Worm (Caenorhabditis elegans) whole organism, L4 larva: Measurements from ENCODE around the gene R01H10.4.

ENCODE experiments used
- Y48G9A.11 ChIP-seq: fragments of 200-800 bp; sonication (Bioruptor generic); IDR thresholded peaks from 2 replicates; pipeline ENCODE4 v1.3.6; 2022; ENCODE audit warnings: missing genetic modification reagents, missing genetic modification characterization, missing compliant biosample characterization
- aly-2 ChIP-seq: sonication (generic microtip); optimal IDR thresholded peaks from 2 replicates; lab custom pipeline; 2018; ENCODE audit warnings: missing biosample characterization, missing genetic modification characterization
- ceh-44 ChIP-seq: fragments of 200-800 bp; sonication (Bioruptor generic); IDR thresholded peaks from 2 replicates; pipeline ENCODE4 v1.3.6; 2022; ENCODE audit warnings: missing genetic modification reagents, missing genetic modification characterization, missing compliant biosample characterization
- jun-1 ChIP-seq: fragments of 150-350 bp; optimal IDR thresholded peaks from 2 replicates; lab custom pipeline; 2014; ENCODE audit warnings: missing biosample characterization, missing genetic modification reagents, missing genetic modification characterization
- lir-3 ChIP-seq: sonication (generic microtip); optimal IDR thresholded peaks from 2 replicates; lab custom pipeline; 2016; ENCODE audit warnings: mild to moderate bottlenecking, missing genetic modification characterization, missing compliant biosample characterization
- nhr-237 ChIP-seq: sonication (generic microtip); optimal IDR thresholded peaks from 2 replicates; lab custom pipeline; 2017; ENCODE audit warnings: missing biosample characterization, missing genetic modification characterization
- nhr-28 ChIP-seq: fragments of 150-350 bp; optimal IDR thresholded peaks from 2 replicates; lab custom pipeline; 2014; ENCODE audit warnings: missing biosample characterization, missing genetic modification characterization
- unc-62 ChIP-seq, 3 experiments: fragments of 150-350 bp in 1 of 3; sonication (generic microtip); optimal IDR thresholded peaks in 2 of 3; peaks in 1 of 3; 1 replicate in 1 of 3; 2 replicates in 2 of 3; lab custom pipeline; 2014 to 2017; ENCODE audit warnings: missing biosample characterization in 3 of 3, missing genetic modification characterization in 3 of 3, missing genetic modification reagents in 3 of 3, missing genotype in 1 of 3
- zip-2 ChIP-seq: fragments of 150-350 bp; optimal IDR thresholded peaks from 2 replicates; lab custom pipeline; 2014; ENCODE audit warnings: missing biosample characterization, missing genetic modification characterization
- ztf-11 ChIP-seq: fragments of 150-350 bp; optimal IDR thresholded peaks from 2 replicates; lab custom pipeline; 2014; ENCODE audit warnings: missing biosample characterization, missing genetic modification characterization

DNA sequence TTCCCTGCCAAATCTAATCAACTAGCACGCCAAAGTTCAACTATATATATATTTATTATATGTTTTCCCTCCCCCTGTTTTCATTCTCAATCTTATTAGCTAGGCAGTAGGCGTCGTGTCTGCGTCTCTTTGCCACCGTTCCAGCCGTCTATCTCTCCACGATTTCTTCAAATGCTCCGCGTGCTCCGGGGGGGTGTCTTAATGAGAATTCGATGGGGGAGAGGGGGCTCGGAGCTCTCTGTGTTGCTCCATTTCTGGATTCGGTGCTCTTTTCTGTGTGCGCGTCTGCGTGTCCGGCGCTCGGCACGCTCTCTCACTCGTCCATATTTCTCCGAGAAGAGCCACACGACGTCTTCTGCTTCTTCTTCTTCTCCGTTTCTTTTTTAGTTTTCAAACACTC is 29.6 kb downstream of the R01H10.4 start:
- TF ChIP-seq Y48G9A.11 (GFP tag; lab: Robert Waterston, UW) (no peak), unc-62 (GFP tag; optimal IDR thresholded peaks at IDR 0.05 in 1 of 2; lab: Kevin White, UChicago) (peak in 1 of 2 experiments; percentile 82), unc-62 (tag; optimal IDR thresholded peaks at IDR 0.05; lab: Kevin White, UChicago) (no peak), nhr-28 (tag; lab: Kevin White, UChicago) (no peak), ceh-44 (GFP tag; lab: Robert Waterston, UW) (no peak), ztf-11 (tag; lab: Kevin White, UChicago) (no peak), lir-3 (tag; lab: Kevin White, UChicago) (no peak), jun-1 (no peak), zip-2 (tag; lab: Kevin White, UChicago) (no peak), nhr-237 (tag; lab: Kevin White, UChicago) (no peak), aly-2 (tag; lab: Kevin White, UChicago) (no peak)
